Fruit fly (Drosophila melanogaster) whole organism, embryonic: ENCODE data around the gene CG8191.

Source experiments
- Ada2b ChIP-seq: fragments of 200-800 bp; sonication (Bioruptor generic); IDR thresholded peaks from 2 replicates; pipeline ENCODE4 v1.3.6; 2022; ENCODE audit warnings: missing biosample characterization, missing genetic modification characterization
- Bteb2 ChIP-seq: fragments of 200-800 bp; sonication (Bioruptor generic); optimal IDR thresholded peaks from 2 replicates; lab custom pipeline; 2016; ENCODE audit warnings: missing biosample characterization, missing genetic modification characterization
- C15 ChIP-seq: fragments of 200-800 bp; sonication (Bioruptor generic); IDR thresholded peaks from 3 replicates; pipeline ENCODE4 v1.3.6; 2022; ENCODE audit warnings: missing biosample characterization, missing genetic modification characterization
- CG10959 ChIP-seq: fragments of 200-800 bp; sonication (Bioruptor generic); IDR thresholded peaks from 2 replicates; pipeline ENCODE4 v1.3.6; 2022; ENCODE audit warnings: missing biosample characterization, missing genetic modification characterization
- CG11085 ChIP-seq: fragments of 200-800 bp; sonication (Bioruptor generic); IDR thresholded peaks from 2 replicates; pipeline ENCODE4 v1.3.6; 2022; ENCODE audit warnings: missing biosample characterization, missing genetic modification characterization
- CG11093 ChIP-seq: fragments of 200-800 bp; sonication (Bioruptor generic); IDR thresholded peaks from 3 replicates; pipeline ENCODE4 v1.3.6; 2022; ENCODE audit warnings: missing biosample characterization, missing genetic modification characterization
- CG12236 ChIP-seq: fragments of 200-800 bp; sonication (Bioruptor generic); optimal IDR thresholded peaks from 2 replicates; lab custom pipeline; 2016; ENCODE audit warnings: missing biosample characterization, missing genetic modification characterization
- CG12391 ChIP-seq: fragments of 200-800 bp; sonication (Bioruptor generic); optimal IDR thresholded peaks from 3 replicates; lab custom pipeline; 2018; ENCODE audit warnings: missing biosample characterization, mild to moderate bottlenecking, missing genetic modification characterization, moderate library complexity
- CG12744 ChIP-seq: fragments of 200-800 bp; sonication (Bioruptor generic); optimal IDR thresholded peaks from 2 replicates; lab custom pipeline; 2016; ENCODE audit warnings: missing biosample characterization, missing genetic modification characterization
- CG14050 ChIP-seq: fragments of 200-800 bp; sonication (Bioruptor generic); IDR thresholded peaks from 3 replicates; pipeline ENCODE4 v1.3.6; 2022; ENCODE audit warnings: missing biosample characterization, missing genetic modification characterization
- CG15601 ChIP-seq: fragments of 200-800 bp; sonication (Bioruptor generic); optimal IDR thresholded peaks from 3 replicates; lab custom pipeline; 2019; ENCODE audit warnings: missing biosample characterization, mild to moderate bottlenecking, missing genetic modification characterization, moderate library complexity
- CG1602 ChIP-seq: fragments of 200-800 bp; sonication (Bioruptor generic); optimal IDR thresholded peaks from 3 replicates; lab custom pipeline; 2016; ENCODE audit warnings: missing biosample characterization, missing genetic modification characterization
- CG1603 ChIP-seq: fragments of 200-800 bp; sonication (Bioruptor generic); optimal IDR thresholded peaks from 2 replicates; lab custom pipeline; 2019; ENCODE audit warnings: missing biosample characterization, mild to moderate bottlenecking, missing genetic modification characterization, moderate library complexity
- CG17802 ChIP-seq: fragments of 200-800 bp; sonication (Bioruptor generic); optimal IDR thresholded peaks from 2 replicates; lab custom pipeline; 2018; ENCODE audit warnings: missing biosample characterization, mild to moderate bottlenecking, missing genetic modification characterization, moderate library complexity
- CG2678 ChIP-seq: fragments of 200-800 bp; sonication (Bioruptor generic); optimal IDR thresholded peaks from 3 replicates; lab custom pipeline; 2019; ENCODE audit warnings: missing biosample characterization, mild to moderate bottlenecking, missing genetic modification characterization, moderate library complexity
- CG30403 ChIP-seq: fragments of 200-800 bp; sonication (Bioruptor generic); optimal IDR thresholded peaks from 3 replicates; lab custom pipeline; 2016; ENCODE audit warnings: missing biosample characterization, missing genetic modification characterization
- CG32532 ChIP-seq: fragments of 200-800 bp; sonication (Bioruptor generic); IDR thresholded peaks from 2 replicates; pipeline ENCODE4 v1.3.6; 2022; ENCODE audit warnings: missing biosample characterization, missing genetic modification characterization
- CG4424 ChIP-seq: fragments of 200-800 bp; sonication (Bioruptor generic); optimal IDR thresholded peaks from 3 replicates; lab custom pipeline; 2016; ENCODE audit warnings: missing biosample characterization, missing genetic modification characterization
- CG4820 ChIP-seq: fragments of 200-800 bp; sonication (Bioruptor generic); optimal IDR thresholded peaks from 3 replicates; lab custom pipeline; 2016; ENCODE audit warnings: missing biosample characterization, missing genetic modification characterization
- CG7357 ChIP-seq: fragments of 200-800 bp; sonication (Bioruptor generic); IDR thresholded peaks from 3 replicates; pipeline ENCODE4 v1.3.6; 2022; ENCODE audit warnings: missing biosample characterization, missing genetic modification characterization
- CG9437 ChIP-seq: fragments of 200-800 bp; sonication (Bioruptor generic); optimal IDR thresholded peaks from 2 replicates; lab custom pipeline; 2018; ENCODE audit warnings: missing biosample characterization, mild to moderate bottlenecking, missing genetic modification characterization
- Chrac-16 ChIP-seq: fragments of 200-800 bp; sonication (Bioruptor generic); optimal IDR thresholded peaks from 3 replicates; lab custom pipeline; 2016; ENCODE audit warnings: missing biosample characterization, missing genetic modification characterization
- Dek ChIP-seq: fragments of 200-800 bp; sonication (Bioruptor generic); optimal IDR thresholded peaks from 3 replicates; lab custom pipeline; 2019; ENCODE audit warnings: missing biosample characterization, mild to moderate bottlenecking, missing genetic modification characterization, moderate library complexity
- Dip3 ChIP-seq: fragments of 200-800 bp; sonication (Bioruptor generic); optimal IDR thresholded peaks from 3 replicates; lab custom pipeline; 2016; ENCODE audit warnings: missing biosample characterization, missing genetic modification characterization
- Dref ChIP-seq: fragments of 200-800 bp; sonication (Bioruptor generic); IDR thresholded peaks from 2 replicates; pipeline ENCODE4 v1.3.6; 2022; ENCODE audit warnings: missing biosample characterization, missing genetic modification characterization
- E2f2 ChIP-seq: fragments of 200-800 bp; sonication (Bioruptor generic); IDR thresholded peaks from 2 replicates; pipeline ENCODE4 v1.3.6; 2022; ENCODE audit warnings: missing biosample characterization, missing genetic modification characterization
- Elba2 ChIP-seq: fragments of 200-800 bp; sonication (Bioruptor generic); optimal IDR thresholded peaks from 3 replicates; lab custom pipeline; 2016; ENCODE audit warnings: missing biosample characterization, missing genetic modification characterization
- Ets97D ChIP-seq: fragments of 200-800 bp; sonication (Bioruptor generic); optimal IDR thresholded peaks from 3 replicates; lab custom pipeline; 2016; ENCODE audit warnings: missing biosample characterization, missing genetic modification characterization
- HHEX ChIP-seq: fragments of 200-800 bp; sonication (Bioruptor generic); optimal IDR thresholded peaks from 3 replicates; lab custom pipeline; 2017; ENCODE audit warnings: missing biosample characterization, mild to moderate bottlenecking, missing genetic modification characterization, missing genetic modification reagents
- Hr39 ChIP-seq: fragments of >200 bp; optimal IDR thresholded peaks from 2 replicates; lab custom pipeline; 2017
- Med ChIP-seq: fragments of 200-800 bp; sonication (Bioruptor generic); peaks from one replicate; lab custom pipeline; 2016; ENCODE audit warnings: missing biosample characterization, missing genetic modification characterization, mild to moderate bottlenecking, inconsistent platforms, moderate library complexity
- Myb ChIP-seq: fragments of 200-800 bp; sonication (Bioruptor generic); optimal IDR thresholded peaks from 2 replicates; lab custom pipeline; 2016; ENCODE audit warnings: missing biosample characterization, missing genetic modification characterization
- NfI ChIP-seq: fragments of 200-800 bp; sonication (Bioruptor generic); optimal IDR thresholded peaks from 3 replicates; lab custom pipeline; 2018; ENCODE audit warnings: missing biosample characterization, mild to moderate bottlenecking, missing genetic modification characterization, moderate library complexity
- Oaz ChIP-seq: fragments of 200-800 bp; sonication (Bioruptor generic); IDR thresholded peaks from 2 replicates; pipeline ENCODE4 v1.3.6; 2022; ENCODE audit warnings: missing biosample characterization, missing genetic modification characterization
- Pdp1 ChIP-seq, 2 experiments: fragments of 200-800 bp; sonication (Bioruptor generic); optimal IDR thresholded peaks; 3 replicates each; lab custom pipeline; 2016; ENCODE audit warnings: missing biosample characterization in 2 of 2, missing genetic modification characterization in 2 of 2, mild to moderate bottlenecking in 1 of 2, moderate library complexity in 1 of 2
- Ssrp ChIP-seq: fragments of 200-800 bp; sonication (Bioruptor generic); optimal IDR thresholded peaks from 2 replicates; lab custom pipeline; 2018; ENCODE audit warnings: missing biosample characterization, mild to moderate bottlenecking, missing genetic modification characterization, moderate library complexity
- caup ChIP-seq: fragments of 200-800 bp; sonication (Bioruptor generic); optimal IDR thresholded peaks from 3 replicates; lab custom pipeline; 2017; ENCODE audit warnings: missing biosample characterization, mild to moderate bottlenecking, missing genetic modification characterization, moderate library complexity; ENCODE audit not compliant: severe bottlenecking
- ftz-f1 ChIP-seq: fragments of 200-800 bp; sonication (Bioruptor generic); optimal IDR thresholded peaks from 2 replicates; lab custom pipeline; 2016; ENCODE audit warnings: missing biosample characterization, missing genetic modification characterization
- gcm ChIP-seq: fragments of 200-800 bp; sonication (Bioruptor generic); optimal IDR thresholded peaks from 2 replicates; lab custom pipeline; 2019; ENCODE audit warnings: missing biosample characterization, mild to moderate bottlenecking, missing genetic modification characterization, moderate library complexity
- h ChIP-seq: fragments of >200 bp; optimal IDR thresholded peaks from 2 replicates; lab custom pipeline; 2017
- insv ChIP-seq, 2 experiments: fragments of 200-800 bp; sonication (Bioruptor generic); optimal IDR thresholded peaks; 3 replicates each; lab custom pipeline; 2016 to 2018; ENCODE audit warnings: missing biosample characterization in 2 of 2, missing genetic modification characterization in 2 of 2
- klu ChIP-seq: fragments of 200-800 bp; sonication (Bioruptor generic); IDR thresholded peaks from 2 replicates; pipeline ENCODE4 v1.3.6; 2022; ENCODE audit warnings: missing biosample characterization, missing genetic modification characterization
- pb ChIP-seq: fragments of 200-800 bp; sonication (Bioruptor generic); optimal IDR thresholded peaks from 3 replicates; lab custom pipeline; 2016; ENCODE audit warnings: missing biosample characterization, missing genetic modification characterization
- phol ChIP-seq: fragments of 200-800 bp; sonication (Bioruptor generic); optimal IDR thresholded peaks from 3 replicates; lab custom pipeline; 2018; ENCODE audit warnings: missing biosample characterization, mild to moderate bottlenecking, missing genetic modification characterization, moderate library complexity
- pum ChIP-seq: fragments of 200-800 bp; sonication (Bioruptor generic); optimal IDR thresholded peaks from 2 replicates; lab custom pipeline; 2016; ENCODE audit warnings: missing biosample characterization, missing genetic modification characterization
- tap ChIP-seq: fragments of 200-800 bp; optimal IDR thresholded peaks from 3 replicates; lab custom pipeline; 2019; ENCODE audit warnings: missing biosample characterization, mild to moderate bottlenecking, missing genetic modification characterization, moderate library complexity
- tna ChIP-seq: fragments of 200-800 bp; sonication (Bioruptor generic); IDR thresholded peaks from 2 replicates; pipeline ENCODE4 v1.3.6; 2022; ENCODE audit warnings: missing biosample characterization, missing genetic modification characterization; ENCODE audit not compliant: partially characterized antibody
- ttk ChIP-seq: fragments of 200-800 bp; sonication (Bioruptor generic); IDR thresholded peaks from 2 replicates; pipeline ENCODE4 v2.1.2; 2022; ENCODE audit warnings: missing biosample characterization, missing genetic modification characterization
- tup ChIP-seq: fragments of 200-800 bp; sonication (Bioruptor generic); optimal IDR thresholded peaks from 2 replicates; lab custom pipeline; 2016; ENCODE audit warnings: missing biosample characterization, mild to moderate bottlenecking, missing genetic modification characterization, moderate library complexity
- wor ChIP-seq: fragments of 200-800 bp; sonication (Bioruptor generic); IDR thresholded peaks from 2 replicates; pipeline ENCODE4 v1.3.6; 2022; ENCODE audit warnings: missing biosample characterization, missing genetic modification characterization
- zfh2 ChIP-seq: fragments of 200-800 bp; sonication (Bioruptor generic); optimal IDR thresholded peaks from 2 replicates; lab custom pipeline; 2016; ENCODE audit warnings: missing biosample characterization, missing genetic modification characterization

CG8191 gene

DNA sequence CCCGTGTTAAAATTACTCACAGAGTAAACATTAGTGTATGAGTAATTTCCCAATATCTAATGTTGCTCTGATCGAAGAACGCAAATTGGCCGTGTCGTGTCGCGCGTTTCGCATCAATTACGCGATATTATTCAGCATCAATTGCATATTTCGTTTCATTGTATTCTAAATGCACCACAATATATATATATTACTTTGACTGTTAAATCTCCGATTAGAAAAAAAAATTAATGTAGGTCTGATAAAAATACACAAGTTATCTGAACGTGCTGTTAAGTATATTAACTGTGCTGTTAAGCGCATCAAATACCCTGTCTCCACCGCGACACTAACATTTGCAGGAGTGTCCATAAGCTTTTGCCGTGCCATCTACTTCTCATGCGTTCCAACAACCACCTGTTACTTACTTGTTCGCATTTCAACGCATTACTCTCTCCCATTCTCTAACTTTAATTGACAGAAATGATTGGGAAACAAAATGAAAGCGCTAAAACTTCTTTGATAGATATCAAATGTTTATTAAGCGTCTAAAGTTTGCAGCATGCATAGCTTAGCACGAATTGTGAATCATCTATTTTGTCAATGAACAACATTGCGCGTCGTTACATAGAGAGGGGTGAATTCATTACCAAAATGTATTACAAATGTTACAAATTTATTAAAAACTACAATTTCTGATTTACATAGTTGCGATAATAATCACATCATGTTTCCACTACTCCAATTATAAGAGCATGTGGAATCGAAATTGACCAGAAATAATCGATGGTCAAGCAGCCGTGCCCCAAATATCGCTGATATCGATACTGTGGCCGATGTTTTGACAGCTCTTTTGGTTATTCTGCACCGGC lies 28.7 kb downstream of the CG8191 start, which contains the start of the genes Graf and mRpL3 (continued):
- TF ChIP-seq klu (GFP tag; lab: Robert Waterston, UW) (no peak), Hr39 (lab: Kevin White, UChicago) (no peak), tap (no peak), insv (GFP tag; optimal IDR thresholded peaks at IDR 0.05; lab: Kevin White, UChicago) (peak in 1 of 2 experiments; percentile 21), NfI (GFP tag; lab: Kevin White, UChicago) (no peak), CG14050 (GFP tag; lab: Robert Waterston, UW) (no peak), E2f2 (no peak), HHEX (GFP tag; lab: Kevin White, UChicago) (no peak), CG11085 (GFP tag; lab: Robert Waterston, UW) (no peak), tup (GFP tag; lab: Kevin White, UChicago) (no peak), gcm (no peak), Ssrp (tag; lab: Kevin White, UChicago) (no peak), CG12236 (no peak), Myb (GFP tag; lab: Kevin White, UChicago) (no peak), ttk (GFP tag; lab: Robert Waterston, UW) (no peak), C15 (GFP tag; lab: Robert Waterston, UW) (no peak), CG1603 (peak; percentile 33), CG7357 (GFP tag; lab: Robert Waterston, UW) (peak; percentile 85), Elba2 (GFP tag; lab: Kevin White, UChicago) (no peak), CG15601 (tag; lab: Kevin White, UChicago) (no peak), CG9437 (GFP tag; lab: Kevin White, UChicago) (no peak), Pdp1 (GFP tag; optimal IDR thresholded peaks at IDR 0.05; lab: Kevin White, UChicago) (no peak), CG30403 (GFP tag; lab: Kevin White, UChicago) (no peak), CG10959 (GFP tag; lab: Robert Waterston, UW) (no peak), Dref (peak; percentile 93), zfh2 (GFP tag; lab: Kevin White, UChicago) (no peak), Dek (tag; lab: Kevin White, UChicago) (no peak), Ets97D (GFP tag; lab: Kevin White, UChicago) (no peak), wor (no peak), CG17802 (peak; percentile 74), CG12744 (no peak), Dip3 (no peak), Chrac-16 (no peak), CG4424 (GFP tag; lab: Kevin White, UChicago) (peak; percentile 12), Bteb2 (GFP tag; lab: Kevin White, UChicago) (no peak), Oaz (GFP tag; lab: Robert Waterston, UW) (no peak), CG2678 (tag; lab: Kevin White, UChicago) (no peak), caup (GFP tag; lab: Kevin White, UChicago) (no peak), phol (tag; lab: Kevin White, UChicago) (peak; percentile 12), Med (GFP tag; lab: Kevin White, UChicago) (peak; percentile 48), pum (GFP tag; lab: Kevin White, UChicago) (no peak), pb (no peak), CG32532 (GFP tag; lab: Robert Waterston, UW) (no peak), tna (GFP tag; lab: Robert Waterston, UW) (peak; percentile 93), CG11093 (GFP tag; lab: Robert Waterston, UW) (no peak), ftz-f1 (GFP tag; lab: Kevin White, UChicago) (no peak), h (lab: Kevin White, UChicago) (no peak), CG12391 (no peak), CG4820 (GFP tag; lab: Kevin White, UChicago) (no peak), CG1602 (GFP tag; lab: Kevin White, UChicago) (no peak), Ada2b (GFP tag; lab: Robert Waterston, UW) (no peak)
